Worm (Caenorhabditis elegans) whole organism, young adult: Measurements from ENCODE around the gene hlh-14.

Experiments used
- ama-1 ChIP-seq, 3 experiments: fragments of 150-350 bp in 1 of 3; sonication (generic microtip) in 2 of 3; optimal IDR thresholded peaks; 2 replicates each; lab custom pipeline; 2014 to 2018; ENCODE audit warnings: missing biosample characterization in 2 of 3, missing genetic modification characterization in 2 of 3, missing genetic modification reagents in 2 of 3
- dpl-1 ChIP-seq: fragments of 150-350 bp; optimal IDR thresholded peaks from 2 replicates; lab custom pipeline; 2014; ENCODE audit warnings: missing biosample characterization, missing genetic modification reagents, missing genetic modification characterization
- efl-1 ChIP-seq: fragments of 150-350 bp; optimal IDR thresholded peaks from 2 replicates; lab custom pipeline; 2014; ENCODE audit warnings: missing biosample characterization, missing genetic modification reagents, missing genetic modification characterization
- hlh-26 ChIP-seq: fragments of 200-800 bp; sonication (Bioruptor generic); conservative IDR thresholded peaks from 2 replicates; pipeline ENCODE4 v1.3.6; 2022; ENCODE audit warnings: missing genetic modification reagents, missing genetic modification characterization, missing compliant biosample characterization
- madf-8 ChIP-seq: fragments of 200-800 bp; sonication (Bioruptor generic); conservative IDR thresholded peaks from 2 replicates; pipeline ENCODE4 v1.3.6; 2022; ENCODE audit warnings: missing genetic modification reagents, missing genetic modification characterization, missing compliant biosample characterization
- pbrm-1 ChIP-seq: fragments of 200-800 bp; sonication (Bioruptor generic); IDR thresholded peaks from 2 replicates; pipeline ENCODE4 v1.3.6; 2022; ENCODE audit warnings: missing genetic modification reagents, missing genetic modification characterization, missing compliant biosample characterization
- sea-2 ChIP-seq: fragments of 200-800 bp; sonication (Bioruptor generic); IDR thresholded peaks from 2 replicates; pipeline ENCODE4 v1.3.6; 2022; ENCODE audit warnings: missing genetic modification characterization, missing compliant biosample characterization
- snpc-4 ChIP-seq, 5 experiments: fragments of 150-350 bp in 1 of 5; sonication (generic microtip) in 4 of 5; optimal IDR thresholded peaks; 2 replicates each; lab custom pipeline; 2014 to 2018; ENCODE audit warnings: missing genetic modification characterization in 5 of 5, missing biosample characterization in 3 of 5, antibody characterized with exemption in 2 of 5, mild to moderate bottlenecking in 2 of 5, missing compliant biosample characterization in 2 of 5, missing genotype in 2 of 5, moderate library complexity in 2 of 5, missing genetic modification reagents in 1 of 5
- unc-130 ChIP-seq: sonication (generic microtip); optimal IDR thresholded peaks from 2 replicates; lab custom pipeline; 2016; ENCODE audit warnings: missing genetic modification reagents, missing genetic modification characterization, missing compliant biosample characterization

DNA sequence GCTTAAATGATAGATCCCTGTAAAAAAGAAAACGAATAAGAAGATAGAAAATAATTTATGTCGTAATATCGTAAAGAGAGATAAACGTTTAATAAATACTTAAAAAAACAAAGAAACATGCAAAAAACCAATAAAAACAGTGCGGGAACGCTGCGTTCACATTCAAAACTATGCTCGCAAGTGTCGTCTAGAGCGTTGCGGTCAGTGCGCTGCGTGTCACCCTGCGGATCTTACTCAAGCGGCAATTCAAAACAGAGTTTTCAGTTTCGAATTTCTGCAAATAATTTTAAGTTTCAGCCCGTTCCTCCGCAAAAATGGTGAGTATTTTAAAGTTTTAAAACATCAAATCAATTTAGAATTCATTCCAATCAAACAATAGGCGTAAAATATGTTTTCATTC, 23.9 kb downstream of the hlh-14 start, which contains the start of the genes tiar-1 and lelo-4:
- TF ChIP-seq ama-1 (optimal IDR thresholded peaks at IDR 0.05; lab: Kevin White, UChicago): no peak
- TF ChIP-seq ama-1 (GFP tag; optimal IDR thresholded peaks at IDR 0.05; lab: Kevin White, UChicago): no peak
- TF ChIP-seq unc-130: no peak
- TF ChIP-seq pbrm-1 (GFP tag; lab: Robert Waterston, UW): no peak
- no peak for TF ChIP-seq sea-2
- no peak for TF ChIP-seq hlh-26 (GFP tag; lab: Robert Waterston, UW)
- peak; percentile 72 for TF ChIP-seq efl-1 (GFP tag; lab: Kevin White, UChicago)
- no peak for TF ChIP-seq madf-8 (GFP tag; lab: Robert Waterston, UW)
- TF ChIP-seq snpc-4 (GFP tag; optimal IDR thresholded peaks at IDR 0.05; lab: Kevin White, UChicago): peak; percentile 4
- TF ChIP-seq snpc-4 (tag; optimal IDR thresholded peaks at IDR 0.05; lab: Kevin White, UChicago): peak in 3 of 4 experiments; percentile 27 to 63 (median 62)
- TF ChIP-seq dpl-1 (GFP tag; lab: Kevin White, UChicago): peak; percentile 73
